Fruit fly (Drosophila melanogaster) whole organism: ENCODE measurements around the gene Uggt.

Experiments
- CG8478 ChIP-seq: fragments of >200 bp; optimal IDR thresholded peaks from 2 replicates; lab custom pipeline; 2018; ENCODE audit warnings: inconsistent platforms
- Dll ChIP-seq: fragments of >200 bp; optimal IDR thresholded peaks from 2 replicates; lab custom pipeline; 2017
- pan ChIP-seq: fragments of >200 bp; optimal IDR thresholded peaks from 2 replicates; lab custom pipeline; 2017
- psq ChIP-seq: fragments of >200 bp; optimal IDR thresholded peaks from 2 replicates; lab custom pipeline; 2017

dm6 chr3L:18870027-18870426 is 2.5 kb upstream of the Uggt start, which contains the start of gene Blos3:
- no peak for TF ChIP-seq CG8478 (lab: Kevin White, UChicago)
- no peak for TF ChIP-seq psq
- TF ChIP-seq pan (lab: Kevin White, UChicago), result no peak
- no peak for TF ChIP-seq Dll (lab: Kevin White, UChicago)
